Worm (Caenorhabditis elegans): ENCODE data around the gene zhit-3.

ce11 chrV:10168870-10169269, 43.1 kb downstream of the zhit-3 start:
- TF ChIP-seq sea-2 (GFP tag; IDR thresholded peaks at IDR 0.05): no peak
- no peak for TF ChIP-seq ets-4 (GFP tag; optimal IDR thresholded peaks at IDR 0.05)
- no peak for TF ChIP-seq unc-130 (GFP tag; optimal IDR thresholded peaks at IDR 0.05)
- no peak for TF ChIP-seq F49E8.2 (tag; optimal IDR thresholded peaks at IDR 0.05; ENCODE audit: insufficient read depth)
- no peak for TF ChIP-seq attf-6 (GFP tag; IDR thresholded peaks at IDR 0.05)
- TF ChIP-seq K11D2.4 (GFP tag; IDR thresholded peaks at IDR 0.05): no peak
- no peak for TF ChIP-seq nfya-1 (tag; optimal IDR thresholded peaks at IDR 0.05; ENCODE audit: borderline replicate concordance, insufficient read depth)
- TF ChIP-seq ekl-4 (GFP tag; IDR thresholded peaks at IDR 0.05): no peak
- no peak for TF ChIP-seq snpc-4 (GFP tag; optimal IDR thresholded peaks at IDR 0.05)
- TF ChIP-seq snpc-4 (tag; optimal IDR thresholded peaks at IDR 0.05): no peak
- no peak for TF ChIP-seq Y53F4B.3 (GFP tag; IDR thresholded peaks at IDR 0.05)
- TF ChIP-seq hmg-1.2 (GFP tag; IDR thresholded peaks at IDR 0.05): no peak
- no peak for TF ChIP-seq ztf-18 (tag; optimal IDR thresholded peaks at IDR 0.05)
- TF ChIP-seq zfh-2 (GFP tag; conservative IDR thresholded peaks at IDR 0.05): no peak
- TF ChIP-seq C06A6.2 (GFP tag; conservative IDR thresholded peaks at IDR 0.05): no peak
